Fruit fly (Drosophila melanogaster): ENCODE data around the gene Ret.
A peak's percentile ranks its signal among the peaks of the same experiment; 100 is the strongest.

- TF ChIP-seq fru (GFP tag; optimal IDR thresholded peaks at IDR 0.05) (no peak), psq (GFP tag; optimal IDR thresholded peaks at IDR 0.05) (peak; percentile 92), sv (GFP tag; optimal IDR thresholded peaks at IDR 0.05) (no peak), pan (optimal IDR thresholded peaks at IDR 0.05) (no peak), GATAd (GFP tag; optimal IDR thresholded peaks at IDR 0.05) (no peak), rgr (GFP tag; optimal IDR thresholded peaks at IDR 0.05) (peak; percentile 59), Hr78 (GFP tag; optimal IDR thresholded peaks at IDR 0.05) (no peak), h (GFP tag; optimal IDR thresholded peaks at IDR 0.05) (no peak), Hnf4 (GFP tag; optimal IDR thresholded peaks at IDR 0.05) (peak; percentile 77), usp (GFP tag; optimal IDR thresholded peaks at IDR 0.05) (no peak), CrebA (GFP tag; optimal IDR thresholded peaks at IDR 0.05; ENCODE audit: borderline replicate concordance) (no peak), dsf (GFP tag; optimal IDR thresholded peaks at IDR 0.05; ENCODE audit: borderline replicate concordance) (no peak)
Measured at dm6 chr2L:21156156-21157040, 42.2 kb downstream of the Ret start, which contains the start of the genes Mpp6 and E2f2.
